Fruit fly (Drosophila melanogaster) whole organism, pupa: ENCODE measurements around the gene Trmt6.

Experiments
- CG15710 ChIP-seq: fragments of 200-800 bp; sonication (Bioruptor generic); optimal IDR thresholded peaks from 2 replicates; lab custom pipeline; 2018; ENCODE audit warnings: missing biosample characterization, mild to moderate bottlenecking, missing genetic modification characterization, moderate library complexity
- CG32121 ChIP-seq: fragments of 200-800 bp; sonication (Bioruptor generic); IDR thresholded peaks from 2 replicates; pipeline ENCODE4 v1.3.6; 2022; ENCODE audit warnings: missing biosample characterization, missing genetic modification characterization
- CG34367 ChIP-seq: fragments of 200-800 bp; sonication (Bioruptor generic); optimal IDR thresholded peaks from 2 replicates; lab custom pipeline; 2018; ENCODE audit warnings: missing biosample characterization, mild to moderate bottlenecking, missing genetic modification characterization
- CG4496 ChIP-seq: fragments of 200-800 bp; sonication (Bioruptor generic); IDR thresholded peaks from 3 replicates; pipeline ENCODE4 v1.3.6; 2022; ENCODE audit warnings: missing biosample characterization, missing genetic modification characterization
- CG8159 ChIP-seq: fragments of 200-800 bp; sonication (Bioruptor generic); optimal IDR thresholded peaks from 3 replicates; lab custom pipeline; 2018; ENCODE audit warnings: missing biosample characterization, mild to moderate bottlenecking, missing genetic modification characterization, moderate library complexity
- D1 ChIP-seq: fragments of 200-800 bp; sonication (Bioruptor generic); optimal IDR thresholded peaks from 2 replicates; lab custom pipeline; 2018; ENCODE audit warnings: missing biosample characterization, mild to moderate bottlenecking, missing genetic modification characterization, moderate library complexity
- EcR ChIP-seq: fragments of 200-800 bp; sonication (Bioruptor generic); optimal IDR thresholded peaks from 3 replicates; lab custom pipeline; 2019; ENCODE audit warnings: missing biosample characterization, missing genetic modification characterization, mild to moderate bottlenecking, moderate library complexity, missing genetic modification reagents
- Ets98B ChIP-seq: fragments of 200-800 bp; sonication (Bioruptor generic); IDR thresholded peaks from 2 replicates; pipeline ENCODE4 v1.3.6; 2022; ENCODE audit warnings: missing biosample characterization, missing genetic modification characterization
- Snoo ChIP-seq: fragments of 200-800 bp; sonication (Bioruptor generic); optimal IDR thresholded peaks from 3 replicates; lab custom pipeline; 2017; ENCODE audit warnings: missing biosample characterization, mild to moderate bottlenecking, missing genetic modification characterization, inconsistent platforms
- fd96Ca ChIP-seq: fragments of 200-800 bp; sonication (Bioruptor generic); IDR thresholded peaks from 3 replicates; pipeline ENCODE4 v1.3.6; 2022; ENCODE audit warnings: missing biosample characterization, missing genetic modification characterization
- gl ChIP-seq: fragments of 200-800 bp; sonication (Bioruptor generic); optimal IDR thresholded peaks from 2 replicates; lab custom pipeline; 2018; ENCODE audit warnings: missing biosample characterization, mild to moderate bottlenecking, missing genetic modification characterization
- rn ChIP-seq: fragments of 200-800 bp; sonication (Bioruptor generic); IDR thresholded peaks from 2 replicates; pipeline ENCODE4 v1.3.6; 2022; ENCODE audit warnings: missing biosample characterization, missing genetic modification characterization

dm6 chr2L:6547978-6548377 lies 14.1 kb downstream of the Trmt6 start:
- no peak for TF ChIP-seq Ets98B (GFP tag; lab: Robert Waterston, UW)
- TF ChIP-seq CG32121 (GFP tag; lab: Robert Waterston, UW) = no peak
- TF ChIP-seq D1 = no peak
- no peak for TF ChIP-seq fd96Ca (GFP tag; lab: Robert Waterston, UW)
- no peak for TF ChIP-seq CG15710 (tag; lab: Kevin White, UChicago)
- TF ChIP-seq gl (tag; lab: Kevin White, UChicago) = no peak
- TF ChIP-seq EcR (GFP tag; lab: Kevin White, UChicago) = no peak
- no peak for TF ChIP-seq Snoo (tag; lab: Kevin White, UChicago)
- no peak for TF ChIP-seq CG34367 (tag; lab: Kevin White, UChicago)
- no peak for TF ChIP-seq CG8159 (tag; lab: Kevin White, UChicago)
- TF ChIP-seq rn (GFP tag; lab: Robert Waterston, UW) = no peak
- TF ChIP-seq CG4496 (GFP tag; lab: Robert Waterston, UW) = no peak
